Worm (Caenorhabditis elegans) whole organism, young adult: Measurements from ENCODE around the gene dkf-2.
A peak's percentile ranks its signal among the peaks of the same experiment; 100 is the strongest.

Experiments used
- B0035.1 ChIP-seq: sonication (generic microtip); optimal IDR thresholded peaks from 2 replicates; lab custom pipeline; 2016; ENCODE audit warnings: missing genetic modification characterization, mild to moderate bottlenecking, missing compliant biosample characterization, missing genotype, missing genetic modification reagents
- F39B2.1 ChIP-seq: fragments of 200-800 bp; sonication (Bioruptor generic); IDR thresholded peaks from 2 replicates; pipeline ENCODE4 v1.3.6; 2022; ENCODE audit warnings: missing genetic modification reagents, missing genetic modification characterization, missing compliant biosample characterization
- F49E8.2 ChIP-seq: sonication (generic microtip); optimal IDR thresholded peaks from 3 replicates; lab custom pipeline; 2017; ENCODE audit warnings: missing genetic modification characterization, mild to moderate bottlenecking, missing compliant biosample characterization, antibody characterized with exemption, moderate library complexity; ENCODE audit not compliant: insufficient read depth
- K11D2.4 ChIP-seq: fragments of 200-800 bp; sonication (Bioruptor generic); IDR thresholded peaks from 2 replicates; pipeline ENCODE4 v1.3.6; 2022; ENCODE audit warnings: missing genetic modification reagents, missing genetic modification characterization, missing compliant biosample characterization
- K12H6.12 ChIP-seq: fragments of 200-800 bp; sonication (Bioruptor generic); optimal IDR thresholded peaks from 2 replicates; lab custom pipeline; 2018; ENCODE audit warnings: mild to moderate bottlenecking, missing genetic modification characterization, missing compliant biosample characterization
- Y53F4B.3 ChIP-seq: fragments of 200-800 bp; sonication (Bioruptor generic); IDR thresholded peaks from 2 replicates; pipeline ENCODE4 v1.3.6; 2022; ENCODE audit warnings: missing genetic modification reagents, missing genetic modification characterization, missing compliant biosample characterization
- Y53G8AR.9 ChIP-seq: fragments of 200-800 bp; sonication (Bioruptor generic); conservative IDR thresholded peaks from 2 replicates; pipeline ENCODE4 v1.3.6; 2022; ENCODE audit warnings: missing genetic modification reagents, missing genetic modification characterization, missing compliant biosample characterization
- Y79H2A.3 ChIP-seq: fragments of 200-800 bp; sonication (Bioruptor generic); conservative IDR thresholded peaks from 2 replicates; pipeline ENCODE4 v1.3.6; 2022; ENCODE audit warnings: missing genetic modification reagents, missing genetic modification characterization, missing compliant biosample characterization
- akir-1 ChIP-seq: fragments of 200-800 bp; sonication (Bioruptor generic); optimal IDR thresholded peaks from 2 replicates; lab custom pipeline; 2018; ENCODE audit warnings: mild to moderate bottlenecking, missing genetic modification characterization, moderate library complexity, missing compliant biosample characterization
- cebp-2 ChIP-seq: fragments of 200-800 bp; sonication (Bioruptor generic); IDR thresholded peaks from 2 replicates; pipeline ENCODE4 v1.3.6; 2022; ENCODE audit warnings: missing genetic modification characterization, missing compliant biosample characterization
- ceh-58 ChIP-seq: fragments of 200-800 bp; sonication (Bioruptor generic); IDR thresholded peaks from 2 replicates; pipeline ENCODE4 v1.3.6; 2022; ENCODE audit warnings: missing genetic modification characterization, missing compliant biosample characterization
- die-1 ChIP-seq: sonication (generic microtip); optimal IDR thresholded peaks from 2 replicates; lab custom pipeline; 2016; ENCODE audit warnings: missing genotype, mild to moderate bottlenecking, missing genetic modification characterization, missing compliant biosample characterization
- dpl-1 ChIP-seq: fragments of 150-350 bp; optimal IDR thresholded peaks from 2 replicates; lab custom pipeline; 2014; ENCODE audit warnings: missing biosample characterization, missing genetic modification reagents, missing genetic modification characterization
- egl-18 ChIP-seq: fragments of 200-800 bp; sonication (Bioruptor generic); IDR thresholded peaks from 2 replicates; pipeline ENCODE4 v1.3.6; 2022; ENCODE audit warnings: missing genetic modification reagents, missing genetic modification characterization, missing compliant biosample characterization
- egrh-3 ChIP-seq: fragments of 200-800 bp; sonication (Bioruptor generic); IDR thresholded peaks from 2 replicates; pipeline ENCODE4 v1.3.6; 2022; ENCODE audit warnings: missing genetic modification reagents, missing genetic modification characterization, missing compliant biosample characterization
- hrde-1 ChIP-seq: sonication (generic microtip); optimal IDR thresholded peaks from 2 replicates; lab custom pipeline; 2016; ENCODE audit warnings: missing genetic modification characterization, mild to moderate bottlenecking, missing compliant biosample characterization, moderate library complexity, missing genotype, missing genetic modification reagents, borderline replicate concordance
- lin-40 ChIP-seq: sonication (generic microtip); optimal IDR thresholded peaks from 2 replicates; lab custom pipeline; 2016; ENCODE audit warnings: missing genetic modification characterization, mild to moderate bottlenecking, missing compliant biosample characterization, missing genotype, missing genetic modification reagents
- lsl-1 ChIP-seq: fragments of 200-800 bp; sonication (Bioruptor generic); optimal IDR thresholded peaks from 2 replicates; lab custom pipeline; 2018; ENCODE audit warnings: mild to moderate bottlenecking, missing genetic modification characterization, moderate library complexity, missing compliant biosample characterization
- madf-10 ChIP-seq: sonication (generic microtip); optimal IDR thresholded peaks from 2 replicates; lab custom pipeline; 2016; ENCODE audit warnings: mild to moderate bottlenecking, missing genetic modification characterization, missing compliant biosample characterization
- madf-8 ChIP-seq: fragments of 200-800 bp; sonication (Bioruptor generic); conservative IDR thresholded peaks from 2 replicates; pipeline ENCODE4 v1.3.6; 2022; ENCODE audit warnings: missing genetic modification reagents, missing genetic modification characterization, missing compliant biosample characterization
- mxl-1 ChIP-seq: sonication (generic microtip); optimal IDR thresholded peaks from 2 replicates; lab custom pipeline; 2016; ENCODE audit warnings: missing genetic modification characterization, missing compliant biosample characterization
- nfya-1 ChIP-seq: sonication (generic microtip); optimal IDR thresholded peaks from 2 replicates; lab custom pipeline; 2017; ENCODE audit warnings: antibody characterized with exemption, missing compliant biosample characterization, missing genetic modification characterization, borderline replicate concordance; ENCODE audit not compliant: insufficient read depth
- nfya-2 ChIP-seq: fragments of 200-800 bp; sonication (Bioruptor generic); IDR thresholded peaks from 2 replicates; pipeline ENCODE4 v1.3.6; 2022; ENCODE audit warnings: missing genetic modification reagents, missing genetic modification characterization, missing compliant biosample characterization
- nhr-179 ChIP-seq: sonication (generic microtip); optimal IDR thresholded peaks from 2 replicates; lab custom pipeline; 2016; ENCODE audit warnings: mild to moderate bottlenecking, missing genetic modification characterization, missing compliant biosample characterization
- nhr-27 ChIP-seq: fragments of 200-800 bp; sonication (Bioruptor generic); optimal IDR thresholded peaks from 2 replicates; lab custom pipeline; 2018; ENCODE audit warnings: mild to moderate bottlenecking, missing genetic modification characterization, moderate library complexity, missing compliant biosample characterization
- nhr-90 ChIP-seq: sonication (generic microtip); optimal IDR thresholded peaks from 2 replicates; lab custom pipeline; 2016; ENCODE audit warnings: missing genotype, mild to moderate bottlenecking, missing genetic modification characterization, missing compliant biosample characterization
- pbrm-1 ChIP-seq: fragments of 200-800 bp; sonication (Bioruptor generic); IDR thresholded peaks from 2 replicates; pipeline ENCODE4 v1.3.6; 2022; ENCODE audit warnings: missing genetic modification reagents, missing genetic modification characterization, missing compliant biosample characterization
- repo-1 ChIP-seq: sonication (generic microtip); optimal IDR thresholded peaks from 2 replicates; lab custom pipeline; 2017; ENCODE audit warnings: mild to moderate bottlenecking, missing genetic modification characterization, missing compliant biosample characterization
- sdz-38 ChIP-seq: sonication (generic microtip); optimal IDR thresholded peaks from 2 replicates; lab custom pipeline; 2016; ENCODE audit warnings: missing genotype, missing genetic modification characterization, missing compliant biosample characterization
- snpc-1.1 ChIP-seq: sonication (generic microtip); optimal IDR thresholded peaks from 2 replicates; lab custom pipeline; 2017; ENCODE audit warnings: missing genetic modification characterization, mild to moderate bottlenecking, missing compliant biosample characterization, antibody characterized with exemption, moderate library complexity, missing genotype, missing genetic modification reagents; ENCODE audit not compliant: insufficient read depth
- snpc-4 ChIP-seq, 5 experiments: fragments of 150-350 bp in 1 of 5; sonication (generic microtip) in 4 of 5; optimal IDR thresholded peaks; 2 replicates each; lab custom pipeline; 2014 to 2018; ENCODE audit warnings: missing genetic modification characterization in 5 of 5, missing biosample characterization in 3 of 5, antibody characterized with exemption in 2 of 5, mild to moderate bottlenecking in 2 of 5, missing compliant biosample characterization in 2 of 5, missing genotype in 2 of 5, moderate library complexity in 2 of 5, missing genetic modification reagents in 1 of 5
- tbp1 ChIP-seq: fragments of 200-800 bp; sonication (Bioruptor generic); optimal IDR thresholded peaks from 2 replicates; lab custom pipeline; 2018; ENCODE audit warnings: mild to moderate bottlenecking, missing genetic modification characterization, missing compliant biosample characterization
- tbx-9 ChIP-seq: sonication (generic microtip); optimal IDR thresholded peaks from 2 replicates; lab custom pipeline; 2016; ENCODE audit warnings: borderline replicate concordance, missing genetic modification characterization, inconsistent platforms, missing compliant biosample characterization
- unc-130 ChIP-seq: sonication (generic microtip); optimal IDR thresholded peaks from 2 replicates; lab custom pipeline; 2016; ENCODE audit warnings: missing genetic modification reagents, missing genetic modification characterization, missing compliant biosample characterization
- zfh-2 ChIP-seq: fragments of 200-800 bp; sonication (Bioruptor generic); conservative IDR thresholded peaks from 2 replicates; pipeline ENCODE4 v1.3.6; 2022; ENCODE audit warnings: missing genetic modification reagents, missing genetic modification characterization, missing compliant biosample characterization
- zim-3 ChIP-seq: sonication (generic microtip); optimal IDR thresholded peaks from 2 replicates; lab custom pipeline; 2017; ENCODE audit warnings: mild to moderate bottlenecking, missing genetic modification characterization, moderate library complexity, missing compliant biosample characterization
- ztf-18 ChIP-seq: sonication (generic microtip); optimal IDR thresholded peaks from 2 replicates; lab custom pipeline; 2016; ENCODE audit warnings: missing genotype, mild to moderate bottlenecking, missing genetic modification characterization, missing compliant biosample characterization

Gene dkf-2

DNA sequence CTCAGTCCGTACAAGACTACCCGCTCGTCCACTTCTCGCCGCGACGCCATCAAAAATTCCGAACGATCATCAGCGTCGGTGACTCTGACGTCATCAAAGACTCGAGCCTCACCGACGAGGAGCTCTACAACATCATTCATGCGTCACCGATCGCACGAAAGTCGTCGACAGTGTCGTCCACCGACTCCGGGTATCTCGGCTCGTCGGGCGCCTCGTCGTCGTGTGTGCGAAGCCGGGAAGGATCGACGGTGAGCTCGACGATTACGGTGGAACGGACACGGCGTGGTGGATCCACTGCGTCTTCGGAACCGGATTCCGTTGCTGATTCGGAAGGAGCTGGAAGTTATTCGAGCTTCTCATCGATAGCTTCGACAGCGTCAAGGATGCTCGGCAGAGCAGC, 37.4 kb downstream of the dkf-2 start:
- peak; percentile 50; the same call in 1 of the 2 replicates for TF ChIP-seq egrh-3
- peak; percentile 16 for TF ChIP-seq repo-1 (tag; lab: Kevin White, UChicago)
- TF ChIP-seq K12H6.12 (tag; lab: Kevin White, UChicago): no peak
- TF ChIP-seq K11D2.4 (GFP tag; lab: Robert Waterston, UW): 0 out of 2 replicates have a peak, but pooled peaks have one; percentile 22
- no peak for TF ChIP-seq B0035.1
- TF ChIP-seq snpc-1.1 (tag; lab: Kevin White, UChicago): no peak
- peak; percentile 43 for TF ChIP-seq nfya-1 (tag; lab: Kevin White, UChicago)
- TF ChIP-seq Y53G8AR.9 (GFP tag; lab: Robert Waterston, UW): no peak
- peak; percentile 80 for TF ChIP-seq zfh-2
- TF ChIP-seq F49E8.2 (tag; lab: Kevin White, UChicago): no peak

ce11 chrV:16786012-16786411, 38.6 kb downstream of the dkf-2 start:
- no peak for TF ChIP-seq lsl-1 (GFP tag; lab: Kevin White, UChicago)
- no peak for TF ChIP-seq sdz-38 (tag; lab: Kevin White, UChicago)
- TF ChIP-seq lin-40 (tag; lab: Kevin White, UChicago): no peak
- no peak for TF ChIP-seq nhr-90 (tag; lab: Kevin White, UChicago)
- no peak for TF ChIP-seq madf-8
- TF ChIP-seq nfya-2: no peak
- no peak for TF ChIP-seq zfh-2
- no peak for TF ChIP-seq K11D2.4 (GFP tag; lab: Robert Waterston, UW)
- no peak for TF ChIP-seq hrde-1
- no peak for TF ChIP-seq pbrm-1 (GFP tag; lab: Robert Waterston, UW)
- TF ChIP-seq Y79H2A.3 (GFP tag; lab: Robert Waterston, UW): no peak
- TF ChIP-seq zim-3 (tag; lab: Kevin White, UChicago): no peak
- no peak for TF ChIP-seq ceh-58
- no peak for TF ChIP-seq cebp-2 (GFP tag; lab: Robert Waterston, UW)
- no peak for TF ChIP-seq nfya-1 (tag; lab: Kevin White, UChicago)
- TF ChIP-seq nhr-179 (tag; lab: Kevin White, UChicago): no peak
- TF ChIP-seq Y53F4B.3: no peak
- TF ChIP-seq tbx-9 (tag; lab: Kevin White, UChicago): no peak

- no peak for TF ChIP-seq mxl-1 (tag; lab: Kevin White, UChicago)
- TF ChIP-seq lsl-1 (GFP tag; lab: Kevin White, UChicago): peak; percentile 85
- no peak for TF ChIP-seq tbp1 (GFP tag; lab: Kevin White, UChicago)
- no peak for TF ChIP-seq unc-130 (GFP tag; lab: Kevin White, UChicago)
- no peak for TF ChIP-seq egl-18 (GFP tag; lab: Robert Waterston, UW)
- no peak for TF ChIP-seq die-1 (tag; lab: Kevin White, UChicago)
- no peak for TF ChIP-seq dpl-1
- no peak for TF ChIP-seq cebp-2 (GFP tag; lab: Robert Waterston, UW)
- TF ChIP-seq akir-1 (GFP tag; lab: Kevin White, UChicago): no peak
- no peak for TF ChIP-seq F39B2.1 (GFP tag; lab: Robert Waterston, UW)
- no peak for TF ChIP-seq nhr-27 (tag; lab: Kevin White, UChicago)
- peak; percentile 17 for TF ChIP-seq ztf-18
- no peak for TF ChIP-seq snpc-4 (GFP tag; optimal IDR thresholded peaks at IDR 0.05; lab: Kevin White, UChicago)
- peak in 1 of 4 experiments; percentile 28 for TF ChIP-seq snpc-4 (tag; optimal IDR thresholded peaks at IDR 0.05; lab: Kevin White, UChicago)
- no peak for TF ChIP-seq ceh-58
- no peak for TF ChIP-seq madf-10 (tag; lab: Kevin White, UChicago)
Measured at ce11 chrV:16788967-16789366, 41.5 kb downstream of the dkf-2 start, which contains the start of gene immt-2. TSS of gene immt-2 (plus strand) at chrV:16789267.
